Fruit fly (Drosophila melanogaster): Measurements from ENCODE around the gene Nsf2.

Gene Nsf2

DNA sequence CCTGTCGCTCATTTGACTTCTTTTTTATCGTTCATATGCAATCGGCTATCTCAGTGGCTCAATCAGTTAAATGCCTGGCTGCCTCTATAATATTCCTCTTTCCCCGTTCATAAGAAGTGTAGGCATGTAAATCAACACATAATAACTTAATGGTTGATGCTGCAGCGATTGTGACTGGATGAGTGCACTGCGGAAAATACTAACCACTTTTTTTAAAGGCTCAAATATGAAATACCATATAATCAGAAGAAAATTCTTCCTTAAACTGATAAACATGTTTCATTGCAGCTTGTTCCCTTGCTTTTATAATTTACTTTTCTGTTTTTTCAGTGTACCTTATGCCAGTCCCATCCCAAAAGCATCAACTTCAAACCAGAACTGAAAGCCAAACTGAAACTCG, 47.1 kb upstream of the Nsf2 start (continued):
- no peak for TF ChIP-seq CG8632 (GFP tag; optimal IDR thresholded peaks at IDR 0.05)
- peak; percentile 41 for TF ChIP-seq fd59A (GFP tag; optimal IDR thresholded peaks at IDR 0.05)
- TF ChIP-seq Sox15 (GFP tag; optimal IDR thresholded peaks at IDR 0.05) = no peak
- peak; percentile 36 for TF ChIP-seq dsx (GFP tag; optimal IDR thresholded peaks at IDR 0.05; ENCODE audit: poor library complexity, severe bottlenecking)
- no peak for TF ChIP-seq CG16779 (tag; optimal IDR thresholded peaks at IDR 0.05)
- no peak for TF ChIP-seq net (GFP tag; optimal IDR thresholded peaks at IDR 0.05)
- TF ChIP-seq CG6808 (GFP tag; optimal IDR thresholded peaks at IDR 0.05) = peak; percentile 59
- TF ChIP-seq CG34406 (GFP tag; optimal IDR thresholded peaks at IDR 0.05) = no peak
- TF ChIP-seq lz (GFP tag; optimal IDR thresholded peaks at IDR 0.05) = no peak
- TF ChIP-seq Gug (GFP tag; IDR thresholded peaks at IDR 0.05) = no peak
- no peak for TF ChIP-seq Lpt (GFP tag; optimal IDR thresholded peaks at IDR 0.05)
- no peak for TF ChIP-seq fkh (GFP tag; optimal IDR thresholded peaks at IDR 0.05)
- no peak for TF ChIP-seq eg (GFP tag; IDR thresholded peaks at IDR 0.05)

DNA sequence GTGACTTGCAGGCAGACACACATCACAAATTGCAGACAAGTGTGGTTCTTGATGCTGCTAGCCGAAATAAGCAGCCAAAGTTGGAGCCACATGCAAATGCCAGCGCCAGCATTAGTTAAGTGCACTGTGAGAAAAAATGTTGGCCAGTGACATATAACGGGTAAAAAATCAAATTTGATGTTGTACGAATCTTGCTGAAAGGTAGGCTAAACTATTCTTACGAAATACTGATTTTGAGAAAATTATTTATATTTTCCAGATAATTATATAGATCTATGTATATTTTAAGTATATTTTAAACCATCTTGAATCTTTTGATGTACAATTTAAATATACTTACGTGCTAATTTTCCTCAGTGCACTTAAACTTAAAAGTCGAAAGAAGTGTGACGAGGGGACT, 45.6 kb upstream of the Nsf2 start:
- TF ChIP-seq svp (GFP tag) = peak; percentile 17
- no peak for TF ChIP-seq Ets96B (tag; optimal IDR thresholded peaks at IDR 0.05)
- no peak for TF ChIP-seq Sox15 (GFP tag; optimal IDR thresholded peaks at IDR 0.05)
- TF ChIP-seq vri (GFP tag; optimal IDR thresholded peaks at IDR 0.05) = no peak
- no peak for TF ChIP-seq pdm3 (GFP tag; optimal IDR thresholded peaks at IDR 0.05)
- peak; percentile 29 for TF ChIP-seq CG6276 (GFP tag; optimal IDR thresholded peaks at IDR 0.05)
- peak; percentile 56 for TF ChIP-seq CG15336 (GFP tag; IDR thresholded peaks at IDR 0.05)
- TF ChIP-seq Smox (GFP tag; optimal IDR thresholded peaks at IDR 0.05) = no peak
- TF ChIP-seq Eip78C (GFP tag) = peak; percentile 64
- peak; percentile 12 for TF ChIP-seq CG4318 (GFP tag; optimal IDR thresholded peaks at IDR 0.05)
- no peak for TF ChIP-seq net (GFP tag; optimal IDR thresholded peaks at IDR 0.05)
- no peak for TF ChIP-seq Hr38 (GFP tag; optimal IDR thresholded peaks at IDR 0.05)
- TF ChIP-seq Ets21C (GFP tag; optimal IDR thresholded peaks at IDR 0.05) = no peak
- TF ChIP-seq CG8119 (GFP tag; IDR thresholded peaks at IDR 0.05) = 0 out of 3 replicates have a peak, but pooled peaks have one; percentile 13
- TF ChIP-seq Sox102F (GFP tag; optimal IDR thresholded peaks at IDR 0.05) = no peak
- peak in 1 of 2 experiments; percentile 28 for TF ChIP-seq salr (GFP tag; optimal IDR thresholded peaks at IDR 0.05)
- TF ChIP-seq CG11762 (GFP tag; optimal IDR thresholded peaks at IDR 0.05; ENCODE audit: insufficient read depth) = no peak
- no peak for TF ChIP-seq CG9139 (GFP tag; optimal IDR thresholded peaks at IDR 0.05)
- no peak for TF ChIP-seq lz (GFP tag; optimal IDR thresholded peaks at IDR 0.05)
- TF ChIP-seq Sox14 (GFP tag; optimal IDR thresholded peaks at IDR 0.05) = no peak
- no peak for TF ChIP-seq fd59A (GFP tag; optimal IDR thresholded peaks at IDR 0.05)
- TF ChIP-seq Eip75B (GFP tag; optimal IDR thresholded peaks at IDR 0.05) = no peak
- TF ChIP-seq eg (GFP tag; IDR thresholded peaks at IDR 0.05) = 0 out of 3 replicates have a peak, but pooled peaks have one; percentile 39
- TF ChIP-seq CG8319 (GFP tag; optimal IDR thresholded peaks at IDR 0.05) = no peak
- no peak for TF ChIP-seq Blimp-1 (GFP tag; optimal IDR thresholded peaks at IDR 0.05)
- no peak for TF ChIP-seq achi (GFP tag; optimal IDR thresholded peaks at IDR 0.05)
- no peak for TF ChIP-seq CG6792 (GFP tag; optimal IDR thresholded peaks at IDR 0.05)
- TF ChIP-seq CG3032 (tag; optimal IDR thresholded peaks at IDR 0.05) = no peak
- peak; percentile 11 for TF ChIP-seq CG3919 (GFP tag; optimal IDR thresholded peaks at IDR 0.05)
- TF ChIP-seq CG11294 (GFP tag; IDR thresholded peaks at IDR 0.05) = no peak
- peak; percentile 1 for TF ChIP-seq Met (GFP tag; optimal IDR thresholded peaks at IDR 0.05)
- peak; percentile 61 for TF ChIP-seq CG32006 (GFP tag; optimal IDR thresholded peaks at IDR 0.05)
- no peak for TF ChIP-seq OdsH (GFP tag; optimal IDR thresholded peaks at IDR 0.05)
- TF ChIP-seq esn (GFP tag; optimal IDR thresholded peaks at IDR 0.05) = no peak
- no peak for TF ChIP-seq Lpt (GFP tag; optimal IDR thresholded peaks at IDR 0.05)
- no peak for TF ChIP-seq CG10669 (GFP tag; optimal IDR thresholded peaks at IDR 0.05)
- no peak for TF ChIP-seq fd85E (GFP tag; optimal IDR thresholded peaks at IDR 0.05)
- TF ChIP-seq Gug (GFP tag; IDR thresholded peaks at IDR 0.05) = peak; percentile 25; the same call in 1 of the 2 replicates
- TF ChIP-seq CG8632 (GFP tag; optimal IDR thresholded peaks at IDR 0.05) = no peak
- TF ChIP-seq spab (GFP tag; optimal IDR thresholded peaks at IDR 0.05) = no peak

Data from whole organism, prepupa.